Worm (Caenorhabditis elegans) whole organism, L4 larva: Measurements from ENCODE around the gene F26F2.11.

Experiments used
- F37D6.2 ChIP-seq: sonication (generic microtip); optimal IDR thresholded peaks from 2 replicates; lab custom pipeline; 2016; ENCODE audit warnings: mild to moderate bottlenecking, missing genetic modification characterization, missing compliant biosample characterization
- F49E8.2 ChIP-seq: sonication (generic microtip); optimal IDR thresholded peaks from 2 replicates; lab custom pipeline; 2016; ENCODE audit warnings: missing compliant biosample characterization, mild to moderate bottlenecking, missing genetic modification characterization, borderline replicate concordance
- Y105C5A.15 ChIP-seq: fragments of 200-800 bp; sonication (Bioruptor generic); IDR thresholded peaks from 2 replicates; pipeline ENCODE4 v1.3.6; 2022; ENCODE audit warnings: missing genetic modification characterization, missing compliant biosample characterization
- Y75B8A.6 ChIP-seq: fragments of 200-800 bp; sonication (Bioruptor generic); IDR thresholded peaks from 2 replicates; pipeline ENCODE4 v1.3.6; 2022; ENCODE audit warnings: missing genetic modification reagents, missing genetic modification characterization, missing compliant biosample characterization
- ZK337.2 ChIP-seq: fragments of 200-800 bp; sonication (Bioruptor generic); IDR thresholded peaks from 2 replicates; pipeline ENCODE4 v1.3.6; 2022; ENCODE audit warnings: missing genetic modification reagents, missing genetic modification characterization, missing compliant biosample characterization
- aly-2 ChIP-seq: sonication (generic microtip); optimal IDR thresholded peaks from 2 replicates; lab custom pipeline; 2018; ENCODE audit warnings: missing biosample characterization, missing genetic modification characterization
- arid-1 ChIP-seq: fragments of 200-800 bp; sonication (Bioruptor generic); conservative IDR thresholded peaks from 2 replicates; pipeline ENCODE4 v1.3.6; 2022; ENCODE audit warnings: missing genetic modification reagents, missing genetic modification characterization, missing compliant biosample characterization
- attf-4 ChIP-seq: sonication (generic microtip); optimal IDR thresholded peaks from 3 replicates; lab custom pipeline; 2017; ENCODE audit warnings: missing biosample characterization, missing genetic modification characterization
- ceh-20 ChIP-seq: fragments of 200-800 bp; sonication (Bioruptor generic); IDR thresholded peaks from 2 replicates; pipeline ENCODE4 v1.3.6; 2022; ENCODE audit warnings: missing genetic modification reagents, missing genetic modification characterization, missing compliant biosample characterization
- ceh-32 ChIP-seq: sonication (generic microtip); optimal IDR thresholded peaks from 2 replicates; lab custom pipeline; 2016; ENCODE audit warnings: mild to moderate bottlenecking, missing genetic modification characterization, missing compliant biosample characterization; ENCODE audit not compliant: poor library complexity
- daf-12 ChIP-seq: fragments of 150-350 bp; optimal IDR thresholded peaks from 2 replicates; lab custom pipeline; 2014; ENCODE audit warnings: missing biosample characterization, missing genetic modification reagents, missing genetic modification characterization
- dmd-9 ChIP-seq: fragments of 200-800 bp; sonication (Bioruptor generic); IDR thresholded peaks from 2 replicates; pipeline ENCODE4 v1.3.6; 2022; ENCODE audit warnings: missing genetic modification reagents, missing genetic modification characterization, missing compliant biosample characterization
- dve-1 ChIP-seq: sonication (generic microtip); optimal IDR thresholded peaks from 2 replicates; lab custom pipeline; 2017; ENCODE audit warnings: antibody characterized with exemption, mild to moderate bottlenecking, missing genetic modification characterization, missing compliant biosample characterization; ENCODE audit not compliant: insufficient read depth
- egl-43 ChIP-seq: fragments of 200-800 bp; sonication (Bioruptor generic); IDR thresholded peaks from 2 replicates; pipeline ENCODE4 v1.3.6; 2022; ENCODE audit warnings: missing genetic modification reagents, missing genetic modification characterization, missing compliant biosample characterization
- fkh-10 ChIP-seq: fragments of 150-350 bp; optimal IDR thresholded peaks from 2 replicates; lab custom pipeline; 2014; ENCODE audit warnings: missing biosample characterization, missing genetic modification reagents, missing genetic modification characterization
- fos-1 ChIP-seq: fragments of 150-350 bp; optimal IDR thresholded peaks from 2 replicates; lab custom pipeline; 2014; ENCODE audit warnings: missing biosample characterization, missing genetic modification characterization
- hif-1 ChIP-seq, 2 experiments: sonication (generic microtip); optimal IDR thresholded peaks; 2 replicates each; lab custom pipeline; 2016 to 2017; ENCODE audit warnings: missing compliant biosample characterization in 2 of 2, missing genetic modification characterization in 2 of 2, missing genetic modification reagents in 2 of 2, missing genotype in 2 of 2, mild to moderate bottlenecking in 1 of 2
- jun-1 ChIP-seq: fragments of 150-350 bp; optimal IDR thresholded peaks from 2 replicates; lab custom pipeline; 2014; ENCODE audit warnings: missing biosample characterization, missing genetic modification reagents, missing genetic modification characterization
- lin-1 ChIP-seq: fragments of 200-800 bp; sonication (Bioruptor generic); IDR thresholded peaks from 2 replicates; pipeline ENCODE4 v1.3.6; 2022; ENCODE audit warnings: missing genetic modification reagents, missing genetic modification characterization, missing compliant biosample characterization
- lin-38 ChIP-seq: fragments of 200-800 bp; sonication (Bioruptor generic); IDR thresholded peaks from 2 replicates; pipeline ENCODE4 v1.3.6; 2022; ENCODE audit warnings: missing genetic modification reagents, missing genetic modification characterization, missing compliant biosample characterization
- lir-3 ChIP-seq: sonication (generic microtip); optimal IDR thresholded peaks from 2 replicates; lab custom pipeline; 2016; ENCODE audit warnings: mild to moderate bottlenecking, missing genetic modification characterization, missing compliant biosample characterization
- lsy-2 ChIP-seq, 2 experiments: fragments of 150-350 bp in 1 of 2; sonication (generic microtip) in 1 of 2; optimal IDR thresholded peaks; 2 replicates each; lab custom pipeline; 2014 to 2017; ENCODE audit warnings: missing biosample characterization in 2 of 2, missing genetic modification characterization in 2 of 2
- madf-5 ChIP-seq, 2 experiments: fragments of 200-800 bp; sonication (Bioruptor generic); IDR thresholded peaks; 2 replicates each; pipeline ENCODE4 v1.3.6; 2022; ENCODE audit warnings: missing compliant biosample characterization in 2 of 2, missing genetic modification characterization in 2 of 2
- nhr-25 ChIP-seq: sonication (generic microtip); optimal IDR thresholded peaks from 2 replicates; lab custom pipeline; 2017; ENCODE audit warnings: missing genetic modification characterization, mild to moderate bottlenecking, missing compliant biosample characterization, antibody characterized with exemption, moderate library complexity, borderline replicate concordance; ENCODE audit not compliant: insufficient read depth
- nhr-41 ChIP-seq: fragments of 200-800 bp; sonication (Bioruptor generic); IDR thresholded peaks from 2 replicates; pipeline ENCODE4 v1.3.6; 2022; ENCODE audit warnings: missing genetic modification reagents, missing genetic modification characterization, missing compliant biosample characterization
- nhr-42 ChIP-seq: fragments of 200-800 bp; sonication (Bioruptor generic); IDR thresholded peaks from 2 replicates; pipeline ENCODE4 v1.3.6; 2022; ENCODE audit warnings: missing genetic modification characterization, missing compliant biosample characterization
- nhr-48 ChIP-seq: sonication (generic microtip); optimal IDR thresholded peaks from 2 replicates; lab custom pipeline; 2016; ENCODE audit warnings: mild to moderate bottlenecking, missing genetic modification characterization, missing compliant biosample characterization
- php-3 ChIP-seq: fragments of 200-800 bp; sonication (Bioruptor generic); IDR thresholded peaks from 2 replicates; pipeline ENCODE4 v1.3.6; 2022; ENCODE audit warnings: missing genetic modification reagents, missing genetic modification characterization, missing compliant biosample characterization
- rbr-2 ChIP-seq: sonication (generic microtip); optimal IDR thresholded peaks from 2 replicates; lab custom pipeline; 2016; ENCODE audit warnings: missing genotype, missing genetic modification characterization, missing compliant biosample characterization
- set-16 ChIP-seq: fragments of 200-800 bp; sonication (Bioruptor generic); IDR thresholded peaks from 2 replicates; pipeline ENCODE4 v1.3.6; 2022; ENCODE audit warnings: missing genetic modification reagents, missing genetic modification characterization, missing compliant biosample characterization
- spr-1 ChIP-seq: sonication (generic microtip); optimal IDR thresholded peaks from 2 replicates; lab custom pipeline; 2016; ENCODE audit warnings: mild to moderate bottlenecking, missing genetic modification characterization, missing compliant biosample characterization
- zip-2 ChIP-seq: fragments of 150-350 bp; optimal IDR thresholded peaks from 2 replicates; lab custom pipeline; 2014; ENCODE audit warnings: missing biosample characterization, missing genetic modification characterization
- ztf-7 ChIP-seq: fragments of 150-350 bp; optimal IDR thresholded peaks from 2 replicates; lab custom pipeline; 2014; ENCODE audit warnings: missing biosample characterization, missing genetic modification characterization

Gene F26F2.11

ce11 chrV:20595653-20596052 lies at the start of gene F26F2.11:
TSS of gene F26F2.11 (minus strand) at chrV:20595753.
- TF ChIP-seq jun-1 (no peak), madf-5 (GFP tag; IDR thresholded peaks at IDR 0.05; lab: Robert Waterston, UW) (no peak), nhr-25 (tag; lab: Kevin White, UChicago) (no peak), F37D6.2 (tag; lab: Kevin White, UChicago) (no peak), lsy-2 (tag; optimal IDR thresholded peaks at IDR 0.05; lab: Kevin White, UChicago) (no peak), nhr-41 (no peak), lin-38 (no peak), arid-1 (GFP tag; lab: Robert Waterston, UW) (no peak), spr-1 (tag; lab: Kevin White, UChicago) (no peak), zip-2 (tag; lab: Kevin White, UChicago) (no peak), lin-1 (GFP tag; lab: Robert Waterston, UW) (no peak), php-3 (GFP tag; lab: Robert Waterston, UW) (no peak)
- TF ChIP-seq, all 104 proteins: peak for 0

- TF ChIP-seq fkh-10 (GFP tag; lab: Kevin White, UChicago): no peak
- TF ChIP-seq dmd-9 (GFP tag; lab: Robert Waterston, UW): no peak
- TF ChIP-seq fos-1 (tag; lab: Kevin White, UChicago): no peak
- TF ChIP-seq egl-43 (GFP tag; lab: Robert Waterston, UW): no peak
- no peak for TF ChIP-seq attf-4 (tag; lab: Kevin White, UChicago)
- no peak for TF ChIP-seq Y105C5A.15 (GFP tag; lab: Robert Waterston, UW)
- no peak for TF ChIP-seq lir-3 (tag; lab: Kevin White, UChicago)
- TF ChIP-seq aly-2: no peak
- TF ChIP-seq dve-1 (tag; lab: Kevin White, UChicago): no peak
- TF ChIP-seq, all 104 proteins: peak for 0
Observed at ce11 chrV:20641896-20642295, 46.3 kb upstream of the F26F2.11 start, which contains the start of gene srxa-15. TSS of gene srxa-15 (plus strand) at chrV:20642196.

ce11 chrV:20639294-20639693 lies 43.7 kb upstream of the F26F2.11 start, which contains the start of gene srxa-14:
TSS of gene srxa-14 (plus strand) at chrV:20639594.
- TF ChIP-seq php-3 (GFP tag; lab: Robert Waterston, UW): no peak
- no peak for TF ChIP-seq ztf-7
- no peak for TF ChIP-seq hif-1 (tag; optimal IDR thresholded peaks at IDR 0.05; lab: Kevin White, UChicago)
- TF ChIP-seq ZK337.2 (GFP tag; lab: Robert Waterston, UW): no peak

- no peak for TF ChIP-seq nhr-48 (tag; lab: Kevin White, UChicago)
- no peak for TF ChIP-seq daf-12 (tag; lab: Kevin White, UChicago)
- no peak for TF ChIP-seq ceh-32
- TF ChIP-seq Y105C5A.15 (GFP tag; lab: Robert Waterston, UW): no peak
- no peak for TF ChIP-seq Y75B8A.6
- TF ChIP-seq madf-5 (GFP tag; IDR thresholded peaks at IDR 0.05; lab: Robert Waterston, UW): no peak
- TF ChIP-seq F37D6.2 (tag; lab: Kevin White, UChicago): no peak
- no peak for TF ChIP-seq lir-3 (tag; lab: Kevin White, UChicago)
- no peak for TF ChIP-seq ceh-20 (GFP tag; lab: Robert Waterston, UW)
- no peak for TF ChIP-seq rbr-2 (tag; lab: Kevin White, UChicago)
- no peak for TF ChIP-seq set-16 (GFP tag; lab: Robert Waterston, UW)
- TF ChIP-seq F49E8.2 (tag; lab: Kevin White, UChicago): no peak
- no peak for TF ChIP-seq lin-1 (GFP tag; lab: Robert Waterston, UW)
- TF ChIP-seq jun-1: no peak
- no peak for TF ChIP-seq nhr-42
Observed at ce11 chrV:20638344-20638743, 42.8 kb upstream of the F26F2.11 start, which contains the start of gene Y44A6B.3. TSS of gene Y44A6B.3 (minus strand) at chrV:20638444.
